Fruit fly (Drosophila melanogaster): ENCODE results near the gene CG4022.

CG4022 gene

dm6 chr3L:9402157-9402890 is 8.3 kb downstream of the CG4022 start, which contains the start of gene eIF4E1 (continued):
- TF ChIP-seq hb (GFP tag; IDR thresholded peaks at IDR 0.05; ENCODE audit: partially characterized antibody), result 0 out of 3 replicates have a peak, but pooled peaks have one; percentile 62
- TF ChIP-seq ato (GFP tag; IDR thresholded peaks at IDR 0.05; ENCODE audit: partially characterized antibody), result peak; percentile 62
- TF ChIP-seq nerfin-2 (GFP tag; IDR thresholded peaks at IDR 0.05; ENCODE audit: partially characterized antibody), result 0 out of 2 replicates have a peak, but pooled peaks have one; percentile 42
- TF ChIP-seq bsh (GFP tag; optimal IDR thresholded peaks at IDR 0.05), result no peak
- TF ChIP-seq salm (tag; optimal IDR thresholded peaks at IDR 0.05), result no peak
- no peak for TF ChIP-seq dimm (GFP tag; IDR thresholded peaks at IDR 0.05)
- no peak for TF ChIP-seq wor (GFP tag; IDR thresholded peaks at IDR 0.05)
- TF ChIP-seq tap (tag; optimal IDR thresholded peaks at IDR 0.05), result no peak
- TF ChIP-seq ken (GFP tag; IDR thresholded peaks at IDR 0.05), result peak; percentile 27; the same call in 2 of the 3 replicates
- no peak for TF ChIP-seq dmrt11E (tag; optimal IDR thresholded peaks at IDR 0.05)
- no peak for TF ChIP-seq ATbp (GFP tag; optimal IDR thresholded peaks at IDR 0.05)
- TF ChIP-seq schlank (tag; optimal IDR thresholded peaks at IDR 0.05), result no peak
- no peak for TF ChIP-seq Six4 (GFP tag; optimal IDR thresholded peaks at IDR 0.05)
- TF ChIP-seq gro (GFP tag; optimal IDR thresholded peaks at IDR 0.05), result peak; percentile 32
- TF ChIP-seq MTF-1 (GFP tag; optimal IDR thresholded peaks at IDR 0.05; ENCODE audit: borderline replicate concordance), result no peak
- peak; percentile 71 for TF ChIP-seq CG14710 (tag; optimal IDR thresholded peaks at IDR 0.05)
- TF ChIP-seq Lim3 (GFP tag; IDR thresholded peaks at IDR 0.05), result no peak
- no peak for TF ChIP-seq lmd (GFP tag; IDR thresholded peaks at IDR 0.05)
- peak; percentile 54 for TF ChIP-seq Dp (GFP tag; optimal IDR thresholded peaks at IDR 0.05)
- TF ChIP-seq CrebB (tag; optimal IDR thresholded peaks at IDR 0.05), result no peak
- TF ChIP-seq CG13424 (tag; optimal IDR thresholded peaks at IDR 0.05), result no peak
- no peak for TF ChIP-seq Meics (GFP tag; optimal IDR thresholded peaks at IDR 0.05)
- peak; percentile 47 for TF ChIP-seq Hmr (GFP tag; optimal IDR thresholded peaks at IDR 0.05)
- TF ChIP-seq pnt (GFP tag; optimal IDR thresholded peaks at IDR 0.05), result no peak
- TF ChIP-seq chn (GFP tag; optimal IDR thresholded peaks at IDR 0.05), result no peak
- TF ChIP-seq Oli (tag; optimal IDR thresholded peaks at IDR 0.05), result no peak
- TF ChIP-seq kah (GFP tag; optimal IDR thresholded peaks at IDR 0.05), result no peak
- no peak for TF ChIP-seq CG8359 (GFP tag; optimal IDR thresholded peaks at IDR 0.05; ENCODE audit: borderline replicate concordance)
- no peak for TF ChIP-seq CG17568 (GFP tag; optimal IDR thresholded peaks at IDR 0.05)
- no peak for TF ChIP-seq gsb (GFP tag; IDR thresholded peaks at IDR 0.05)
- TF ChIP-seq Max (GFP tag; optimal IDR thresholded peaks at IDR 0.05), result peak; percentile 60
- peak; percentile 30 for TF ChIP-seq zen (tag; optimal IDR thresholded peaks at IDR 0.05)
- TF ChIP-seq unc-4 (GFP tag; IDR thresholded peaks at IDR 0.05; ENCODE audit: partially characterized antibody), result peak; percentile 74
- peak; percentile 14 for TF ChIP-seq bigmax (GFP tag; optimal IDR thresholded peaks at IDR 0.05)
- TF ChIP-seq Tbp (GFP tag; optimal IDR thresholded peaks at IDR 0.05), result no peak
- peak; percentile 97 for TF ChIP-seq CG18011 (GFP tag; optimal IDR thresholded peaks at IDR 0.05)
- TF ChIP-seq fd64A (GFP tag; optimal IDR thresholded peaks at IDR 0.05), result no peak
- no peak for TF ChIP-seq ind (GFP tag; optimal IDR thresholded peaks at IDR 0.05)
- TF ChIP-seq tx (GFP tag; optimal IDR thresholded peaks at IDR 0.05), result no peak
- peak; percentile 29 for TF ChIP-seq CG17912 (GFP tag; optimal IDR thresholded peaks at IDR 0.05)
- TF ChIP-seq Antp (GFP tag; optimal IDR thresholded peaks at IDR 0.05), result peak; percentile 24
- no peak for TF ChIP-seq lola (GFP tag; optimal IDR thresholded peaks at IDR 0.05)
- peak; percentile 35 for TF ChIP-seq Dad (GFP tag; optimal IDR thresholded peaks at IDR 0.05)
- TF ChIP-seq CG12299 (tag; optimal IDR thresholded peaks at IDR 0.05), result no peak
- TF ChIP-seq Ssrp (tag; optimal IDR thresholded peaks at IDR 0.05), result no peak
- TF ChIP-seq exex (tag; optimal IDR thresholded peaks at IDR 0.05), result no peak
- TF ChIP-seq abd-A (tag; optimal IDR thresholded peaks at IDR 0.05), result no peak
- TF ChIP-seq CG12744 (GFP tag; optimal IDR thresholded peaks at IDR 0.05), result no peak

Measured in whole organism, embryonic.